Fruit fly (Drosophila melanogaster): Measurements from ENCODE around the gene Mipp1.

Mipp1 gene

dm6 chr3L:16563361-16563760 is 9.8 kb downstream of the Mipp1 start (continued):
- TF ChIP-seq toy (GFP tag; IDR thresholded peaks at IDR 0.05): no peak
- no peak for TF ChIP-seq CG3726 (GFP tag; IDR thresholded peaks at IDR 0.05)
- TF ChIP-seq CG4404 (GFP tag; IDR thresholded peaks at IDR 0.05): no peak
- TF ChIP-seq phol (tag; optimal IDR thresholded peaks at IDR 0.05): no peak
- TF ChIP-seq scrt (GFP tag; optimal IDR thresholded peaks at IDR 0.05): no peak
- no peak for TF ChIP-seq lov (optimal IDR thresholded peaks at IDR 0.05)
- no peak for TF ChIP-seq lov (GFP tag; IDR thresholded peaks at IDR 0.05)
- TF ChIP-seq CG11695 (GFP tag; IDR thresholded peaks at IDR 0.05): no peak
- no peak for TF ChIP-seq CG9727 (GFP tag; optimal IDR thresholded peaks at IDR 0.05)
- TF ChIP-seq jigr1 (GFP tag; IDR thresholded peaks at IDR 0.05): no peak
- TF ChIP-seq klu (GFP tag; IDR thresholded peaks at IDR 0.05): no peak
- TF ChIP-seq CG14441 (GFP tag; IDR thresholded peaks at IDR 0.05): no peak
- peak; percentile 15 for TF ChIP-seq CG17829 (tag; optimal IDR thresholded peaks at IDR 0.05)
- peak; percentile 35 for TF ChIP-seq CG1603 (tag; optimal IDR thresholded peaks at IDR 0.05)
- TF ChIP-seq CG30403 (GFP tag; optimal IDR thresholded peaks at IDR 0.05): peak; percentile 23
- no peak for TF ChIP-seq Nf-YB (GFP tag; optimal IDR thresholded peaks at IDR 0.05)
- TF ChIP-seq Hmr (GFP tag; optimal IDR thresholded peaks at IDR 0.05): peak; percentile 25
- no peak for TF ChIP-seq CG15696 (tag; optimal IDR thresholded peaks at IDR 0.05)
- TF ChIP-seq CG30020 (tag; optimal IDR thresholded peaks at IDR 0.05): no peak
- TF ChIP-seq usp (GFP tag; optimal IDR thresholded peaks at IDR 0.05): no peak
- no peak for TF ChIP-seq CrebB (tag; optimal IDR thresholded peaks at IDR 0.05)
- no peak for TF ChIP-seq ci (GFP tag; IDR thresholded peaks at IDR 0.05)
- TF ChIP-seq mld (GFP tag; IDR thresholded peaks at IDR 0.05; ENCODE audit: partially characterized antibody): no peak
- TF ChIP-seq Fer3 (tag; optimal IDR thresholded peaks at IDR 0.05): no peak
- TF ChIP-seq Nf-YA (GFP tag; IDR thresholded peaks at IDR 0.05): no peak
- TF ChIP-seq CG15479 (GFP tag; optimal IDR thresholded peaks at IDR 0.05): no peak
- TF ChIP-seq CG10979 (tag; optimal IDR thresholded peaks at IDR 0.05): no peak
- TF ChIP-seq CG4360 (GFP tag; IDR thresholded peaks at IDR 0.05): no peak
- TF ChIP-seq CG34224 (GFP tag; IDR thresholded peaks at IDR 0.05; ENCODE audit: partially characterized antibody): no peak
- no peak for TF ChIP-seq Mes4 (GFP tag; optimal IDR thresholded peaks at IDR 0.05)
- TF ChIP-seq CG14014 (GFP tag; IDR thresholded peaks at IDR 0.05): 0 out of 2 replicates have a peak, but pooled peaks have one; percentile 6
- TF ChIP-seq Atf-2 (GFP tag; optimal IDR thresholded peaks at IDR 0.05): no peak
- peak; percentile 49; the same call in 1 of the 2 replicates for TF ChIP-seq CG32532 (GFP tag; IDR thresholded peaks at IDR 0.05)
- TF ChIP-seq CG9932 (GFP tag; IDR thresholded peaks at IDR 0.05): peak; percentile 3; the same call in 1 of the 2 replicates
- no peak for TF ChIP-seq zf30C (GFP tag; optimal IDR thresholded peaks at IDR 0.05)
- no peak for TF ChIP-seq pan (optimal IDR thresholded peaks at IDR 0.05)
- TF ChIP-seq pan (GFP tag; optimal IDR thresholded peaks at IDR 0.05 in 1 of 2, IDR thresholded peaks at IDR 0.05 in 1 of 2): peak in 1 of 2 experiments; percentile 28
- TF ChIP-seq CG10274 (GFP tag; optimal IDR thresholded peaks at IDR 0.05): no peak
- peak; percentile 4; the same call in 1 of the 2 replicates for TF ChIP-seq lmd (GFP tag; IDR thresholded peaks at IDR 0.05)
- no peak for TF ChIP-seq CG11247 (GFP tag; IDR thresholded peaks at IDR 0.05)
- TF ChIP-seq sd (tag; optimal IDR thresholded peaks at IDR 0.05): no peak
- no peak for TF ChIP-seq CG6854 (GFP tag; optimal IDR thresholded peaks at IDR 0.05)
- TF ChIP-seq Gsc (GFP tag; IDR thresholded peaks at IDR 0.05): no peak
- peak; percentile 15; the same call in 1 of the 2 replicates for TF ChIP-seq Xrp1 (GFP tag; IDR thresholded peaks at IDR 0.05)
- TF ChIP-seq HLH54F (GFP tag; optimal IDR thresholded peaks at IDR 0.05): no peak
- no peak for TF ChIP-seq vnd (GFP tag; IDR thresholded peaks at IDR 0.05; ENCODE audit: partially characterized antibody)
- no peak for TF ChIP-seq peb (GFP tag; IDR thresholded peaks at IDR 0.05)
- TF ChIP-seq Dip2 (GFP tag; IDR thresholded peaks at IDR 0.05): peak; percentile 94
- no peak for TF ChIP-seq ttk (GFP tag; IDR thresholded peaks at IDR 0.05)
- TF ChIP-seq CG14710 (tag; optimal IDR thresholded peaks at IDR 0.05): no peak
- TF ChIP-seq Lhr (GFP tag; optimal IDR thresholded peaks at IDR 0.05): peak; percentile 19
- peak; percentile 1 for TF ChIP-seq unpg (GFP tag; optimal IDR thresholded peaks at IDR 0.05)
